Fruit fly (Drosophila melanogaster): ENCODE data around the gene crp.

Gene crp

dm6 chr2L:16268107-16268539, 19.4 kb downstream of the crp start (continued):
- TF ChIP-seq CG4282 (GFP tag; optimal IDR thresholded peaks at IDR 0.05) (no peak), Sox100B (GFP tag; optimal IDR thresholded peaks at IDR 0.05) (no peak), CG13424 (tag; optimal IDR thresholded peaks at IDR 0.05) (no peak), CG17829 (tag; optimal IDR thresholded peaks at IDR 0.05) (no peak), jigr1 (GFP tag; IDR thresholded peaks at IDR 0.05) (no peak), zfh1 (GFP tag; IDR thresholded peaks at IDR 0.05) (no peak), Sin3A (optimal IDR thresholded peaks at IDR 0.05) (no peak), Doc3 (GFP tag; IDR thresholded peaks at IDR 0.05; ENCODE audit: partially characterized antibody) (no peak), zf30C (GFP tag; optimal IDR thresholded peaks at IDR 0.05) (no peak), CG17328 (GFP tag; IDR thresholded peaks at IDR 0.05) (no peak), CG11247 (GFP tag; IDR thresholded peaks at IDR 0.05) (no peak), zen (tag; optimal IDR thresholded peaks at IDR 0.05) (no peak), Optix (GFP tag; IDR thresholded peaks at IDR 0.05) (no peak), insv (GFP tag; optimal IDR thresholded peaks at IDR 0.05) (peak in 1 of 2 experiments; percentile 76), CG9932 (GFP tag; IDR thresholded peaks at IDR 0.05) (no peak), ab (GFP tag; optimal IDR thresholded peaks at IDR 0.05) (no peak), NK7.1 (GFP tag; optimal IDR thresholded peaks at IDR 0.05) (no peak), Aef1 (GFP tag; IDR thresholded peaks at IDR 0.05) (no peak), az2 (GFP tag; optimal IDR thresholded peaks at IDR 0.05) (no peak), CG4360 (GFP tag; IDR thresholded peaks at IDR 0.05) (no peak), CG17385 (GFP tag; optimal IDR thresholded peaks at IDR 0.05) (peak; percentile 18), nom (GFP tag; optimal IDR thresholded peaks at IDR 0.05) (peak; percentile 8), CG32532 (GFP tag; IDR thresholded peaks at IDR 0.05) (no peak), CG6813 (GFP tag; optimal IDR thresholded peaks at IDR 0.05) (no peak), yki (optimal IDR thresholded peaks at IDR 0.05) (peak; percentile 73), CG33557 (GFP tag; optimal IDR thresholded peaks at IDR 0.05) (peak; percentile 2), Camta (GFP tag; optimal IDR thresholded peaks at IDR 0.05) (no peak), CG8359 (GFP tag; optimal IDR thresholded peaks at IDR 0.05; ENCODE audit: borderline replicate concordance) (no peak), CG12155 (GFP tag; optimal IDR thresholded peaks at IDR 0.05) (no peak), chinmo (GFP tag; IDR thresholded peaks at IDR 0.05; ENCODE audit: partially characterized antibody) (no peak), Sry-β (GFP tag; optimal IDR thresholded peaks at IDR 0.05) (peak; percentile 16), Hr78 (GFP tag; optimal IDR thresholded peaks at IDR 0.05) (peak in 1 of 2 experiments; percentile 11)

dm6 chr2L:16267159-16268065, 20.1 kb downstream of the crp start:
- TF ChIP-seq sens (GFP tag) (peak; percentile 75), CG17912 (GFP tag; optimal IDR thresholded peaks at IDR 0.05) (no peak), nom (GFP tag; optimal IDR thresholded peaks at IDR 0.05) (peak; percentile 27)

dm6 chr2L:16263723-16264122, 23.8 kb downstream of the crp start:
- TF ChIP-seq CG1832 (GFP tag; optimal IDR thresholded peaks at IDR 0.05) (peak; percentile 15), CG15479 (GFP tag; optimal IDR thresholded peaks at IDR 0.05) (peak; percentile 11), D (optimal IDR thresholded peaks at IDR 0.05) (peak; percentile 4), D (GFP tag; optimal IDR thresholded peaks at IDR 0.05) (no peak), CG15073 (GFP tag; optimal IDR thresholded peaks at IDR 0.05) (peak; percentile 86), ind (GFP tag; optimal IDR thresholded peaks at IDR 0.05) (no peak), stwl (tag; optimal IDR thresholded peaks at IDR 0.05) (peak; percentile 36), Rx (GFP tag; IDR thresholded peaks at IDR 0.05) (no peak), CG17328 (GFP tag; IDR thresholded peaks at IDR 0.05) (no peak), ewg (GFP tag; optimal IDR thresholded peaks at IDR 0.05) (peak; percentile 19), klu (GFP tag; IDR thresholded peaks at IDR 0.05) (no peak), CG2199 (GFP tag; IDR thresholded peaks at IDR 0.05) (0 out of 3 replicates have a peak, but pooled peaks have one; percentile 72), knrl (GFP tag; IDR thresholded peaks at IDR 0.05; ENCODE audit: partially characterized antibody) (peak; percentile 14; the same call in 1 of the 3 replicates), Six4 (GFP tag; optimal IDR thresholded peaks at IDR 0.05) (no peak), amos (GFP tag; IDR thresholded peaks at IDR 0.05; ENCODE audit: partially characterized antibody) (no peak), CG5953 (GFP tag; IDR thresholded peaks at IDR 0.05) (0 out of 2 replicates have a peak, but pooled peaks have one; percentile 36)

Data from whole organism, embryonic.